Fruit fly (Drosophila melanogaster) whole organism, embryonic: ENCODE measurements around the gene CG17032.

ENCODE experiments used
- Antp ChIP-seq: fragments of 200-800 bp; sonication (Bioruptor generic); optimal IDR thresholded peaks from 3 replicates; lab custom pipeline; 2016; ENCODE audit warnings: missing biosample characterization, missing genetic modification characterization
- Atf3 ChIP-seq: fragments of 200-800 bp; sonication (Bioruptor generic); optimal IDR thresholded peaks from 3 replicates; lab custom pipeline; 2016; ENCODE audit warnings: missing biosample characterization, missing genetic modification characterization
- B-H2 ChIP-seq: fragments of 200-800 bp; sonication (Bioruptor generic); optimal IDR thresholded peaks from 2 replicates; lab custom pipeline; 2018; ENCODE audit warnings: missing biosample characterization, mild to moderate bottlenecking, missing genetic modification characterization
- CG10147 ChIP-seq: fragments of 200-800 bp; sonication (Bioruptor generic); optimal IDR thresholded peaks from 2 replicates; lab custom pipeline; 2019; ENCODE audit warnings: missing biosample characterization, mild to moderate bottlenecking, missing genetic modification characterization, moderate library complexity
- CG14667 ChIP-seq: fragments of 200-800 bp; sonication (Bioruptor generic); IDR thresholded peaks from 2 replicates; pipeline ENCODE4 v1.3.6; 2022; ENCODE audit warnings: missing biosample characterization, missing genetic modification characterization
- CG15514 ChIP-seq: fragments of 200-800 bp; sonication (Bioruptor generic); optimal IDR thresholded peaks from 3 replicates; lab custom pipeline; 2017; ENCODE audit warnings: missing biosample characterization, missing genetic modification characterization, mild to moderate bottlenecking, moderate library complexity, missing genetic modification reagents
- CG17361 ChIP-seq: fragments of 200-800 bp; sonication (Bioruptor generic); IDR thresholded peaks from 3 replicates; pipeline ENCODE4 v1.3.6; 2022; ENCODE audit warnings: missing biosample characterization, missing genetic modification characterization
- CG1832 ChIP-seq: fragments of 200-800 bp; sonication (Bioruptor generic); optimal IDR thresholded peaks from 2 replicates; lab custom pipeline; 2017; ENCODE audit warnings: missing biosample characterization, mild to moderate bottlenecking, missing genetic modification characterization, inconsistent platforms
- CG18599 ChIP-seq: fragments of 200-800 bp; sonication (Bioruptor generic); optimal IDR thresholded peaks from 3 replicates; lab custom pipeline; 2017; ENCODE audit warnings: missing biosample characterization, missing genetic modification characterization, mild to moderate bottlenecking, moderate library complexity, missing genetic modification reagents
- CG18619 ChIP-seq: fragments of 200-800 bp; sonication (Bioruptor generic); optimal IDR thresholded peaks from 3 replicates; lab custom pipeline; 2017; ENCODE audit warnings: missing biosample characterization, mild to moderate bottlenecking, missing genetic modification characterization
- CG2202 ChIP-seq: fragments of 200-800 bp; sonication (Bioruptor generic); optimal IDR thresholded peaks from 2 replicates; lab custom pipeline; 2018; ENCODE audit warnings: missing biosample characterization, mild to moderate bottlenecking, missing genetic modification characterization
- CG30020 ChIP-seq: fragments of 200-800 bp; optimal IDR thresholded peaks from 2 replicates; lab custom pipeline; 2019; ENCODE audit warnings: missing biosample characterization, mild to moderate bottlenecking, missing genetic modification characterization, moderate library complexity
- CG30431 ChIP-seq: fragments of 200-800 bp; sonication (Bioruptor generic); optimal IDR thresholded peaks from 2 replicates; lab custom pipeline; 2017; ENCODE audit warnings: missing biosample characterization, missing genetic modification characterization
- CG3726 ChIP-seq: fragments of 200-800 bp; sonication (Bioruptor generic); IDR thresholded peaks from 3 replicates; pipeline ENCODE4, ENCODE4 v1.3.6; 2022; ENCODE audit warnings: missing biosample characterization, missing genetic modification characterization
- CG4328 ChIP-seq: fragments of 200-800 bp; sonication (Bioruptor generic); optimal IDR thresholded peaks from 3 replicates; lab custom pipeline; 2017; ENCODE audit warnings: missing biosample characterization, missing genetic modification reagents, missing genetic modification characterization
- CG4854 ChIP-seq: fragments of 200-800 bp; sonication (Bioruptor generic); optimal IDR thresholded peaks from 2 replicates; lab custom pipeline; 2016; ENCODE audit warnings: missing biosample characterization, missing genetic modification characterization, inconsistent platforms
- CG7556 ChIP-seq: fragments of 200-800 bp; sonication (Bioruptor generic); optimal IDR thresholded peaks from 2 replicates; lab custom pipeline; 2017; ENCODE audit warnings: missing biosample characterization, mild to moderate bottlenecking, missing genetic modification characterization
- CG7928 ChIP-seq: fragments of 200-800 bp; sonication (Bioruptor generic); optimal IDR thresholded peaks from 2 replicates; lab custom pipeline; 2017; ENCODE audit warnings: missing biosample characterization, mild to moderate bottlenecking, missing genetic modification characterization
- CG8388 ChIP-seq: fragments of 200-800 bp; sonication (Bioruptor generic); optimal IDR thresholded peaks from 2 replicates; lab custom pipeline; 2019; ENCODE audit warnings: missing biosample characterization, mild to moderate bottlenecking, missing genetic modification characterization, moderate library complexity
- CG9437 ChIP-seq: fragments of 200-800 bp; sonication (Bioruptor generic); optimal IDR thresholded peaks from 2 replicates; lab custom pipeline; 2018; ENCODE audit warnings: missing biosample characterization, mild to moderate bottlenecking, missing genetic modification characterization
- Dll ChIP-seq: fragments of 200-800 bp; sonication (Bioruptor generic); IDR thresholded peaks from 4 replicates; pipeline ENCODE4 v1.3.6; 2022; ENCODE audit warnings: missing biosample characterization, missing genetic modification characterization; ENCODE audit not compliant: partially characterized antibody
- E2f2 ChIP-seq: fragments of 200-800 bp; sonication (Bioruptor generic); IDR thresholded peaks from 2 replicates; pipeline ENCODE4 v1.3.6; 2022; ENCODE audit warnings: missing biosample characterization, missing genetic modification characterization
- Eip74EF ChIP-seq, 2 experiments: fragments of 200-800 bp in 1 of 2; fragments of >200 bp in 1 of 2; sonication (Bioruptor generic) in 1 of 2; optimal IDR thresholded peaks; 2 replicates each; lab custom pipeline; 2017 to 2019; ENCODE audit warnings: missing biosample characterization in 2 of 2, missing genetic modification characterization in 2 of 2, mild to moderate bottlenecking in 1 of 2, moderate library complexity in 1 of 2
- Elba2 ChIP-seq: fragments of 200-800 bp; sonication (Bioruptor generic); optimal IDR thresholded peaks from 3 replicates; lab custom pipeline; 2016; ENCODE audit warnings: missing biosample characterization, missing genetic modification characterization
- HLH3B ChIP-seq: fragments of 200-800 bp; sonication (Bioruptor generic); IDR thresholded peaks from 2 replicates; pipeline ENCODE4 v1.3.6; 2022; ENCODE audit warnings: missing biosample characterization, missing genetic modification characterization
- HLH54F ChIP-seq: fragments of 200-800 bp; sonication (Bioruptor generic); optimal IDR thresholded peaks from 3 replicates; lab custom pipeline; 2016; ENCODE audit warnings: missing biosample characterization, missing genetic modification characterization
- Kr ChIP-seq: fragments of 200-800 bp; sonication (Bioruptor generic); optimal IDR thresholded peaks from 2 replicates; lab custom pipeline; 2017; ENCODE audit warnings: missing biosample characterization, mild to moderate bottlenecking, missing genetic modification characterization
- Mes4 ChIP-seq: fragments of 200-800 bp; sonication (Bioruptor generic); optimal IDR thresholded peaks from 2 replicates; lab custom pipeline; 2016; ENCODE audit warnings: missing biosample characterization, missing genetic modification characterization
- Opbp ChIP-seq: fragments of 200-800 bp; sonication (Bioruptor generic); IDR thresholded peaks from 3 replicates; pipeline ENCODE4 v1.3.6; 2022; ENCODE audit warnings: missing biosample characterization, missing genetic modification characterization; ENCODE audit not compliant: partially characterized antibody
- Optix ChIP-seq: fragments of 200-800 bp; sonication (Bioruptor generic); IDR thresholded peaks from 3 replicates; pipeline ENCODE4 v1.3.6; 2022; ENCODE audit warnings: missing biosample characterization, missing genetic modification characterization
- PHDP ChIP-seq: fragments of 200-800 bp; sonication (Bioruptor generic); optimal IDR thresholded peaks from 3 replicates; lab custom pipeline; 2018; ENCODE audit warnings: missing biosample characterization, mild to moderate bottlenecking, missing genetic modification characterization, moderate library complexity
- Pdp1 ChIP-seq, 2 experiments: fragments of 200-800 bp; sonication (Bioruptor generic); optimal IDR thresholded peaks; 3 replicates each; lab custom pipeline; 2016; ENCODE audit warnings: missing biosample characterization in 2 of 2, missing genetic modification characterization in 2 of 2, mild to moderate bottlenecking in 1 of 2, moderate library complexity in 1 of 2
- Sox102F ChIP-seq: fragments of 200-800 bp; sonication (Bioruptor generic); optimal IDR thresholded peaks from 2 replicates; lab custom pipeline; 2018; ENCODE audit warnings: missing biosample characterization, mild to moderate bottlenecking, missing genetic modification characterization, moderate library complexity
- Sry-δ ChIP-seq: fragments of 200-800 bp; sonication (Bioruptor generic); optimal IDR thresholded peaks from 2 replicates; lab custom pipeline; 2016; ENCODE audit warnings: missing biosample characterization, missing genetic modification characterization
- Stat92E ChIP-seq, 3 experiments: fragments of >200 bp in 2 of 3; fragments of 200-800 bp in 1 of 3; sonication (Bioruptor generic) in 1 of 3; optimal IDR thresholded peaks; 2 replicates each; lab custom pipeline; 2017 to 2019; ENCODE audit warnings: missing biosample characterization in 3 of 3, missing genetic modification characterization in 3 of 3, mild to moderate bottlenecking in 1 of 3, moderate library complexity in 1 of 3
- Xbp1 ChIP-seq: fragments of 200-800 bp; sonication (Bioruptor generic); optimal IDR thresholded peaks from 3 replicates; lab custom pipeline; 2016; ENCODE audit warnings: missing biosample characterization, mild to moderate bottlenecking, missing genetic modification characterization
- chinmo ChIP-seq: fragments of 200-800 bp; sonication (Bioruptor generic); IDR thresholded peaks from 4 replicates; pipeline ENCODE4 v1.3.6; 2022; ENCODE audit warnings: missing biosample characterization, missing genetic modification characterization; ENCODE audit not compliant: partially characterized antibody
- chm ChIP-seq: fragments of 200-800 bp; sonication (Bioruptor generic); IDR thresholded peaks from 2 replicates; pipeline ENCODE4 v1.3.6; 2022; ENCODE audit warnings: missing biosample characterization, missing genetic modification characterization
- croc ChIP-seq: fragments of 200-800 bp; sonication (Bioruptor generic); conservative IDR thresholded peaks from 3 replicates; pipeline ENCODE4 v1.3.6; 2022; ENCODE audit warnings: missing biosample characterization, missing genetic modification characterization
- cwo ChIP-seq: fragments of 200-800 bp; sonication (Bioruptor generic); optimal IDR thresholded peaks from 3 replicates; lab custom pipeline; 2017; ENCODE audit warnings: missing biosample characterization, missing genetic modification characterization, mild to moderate bottlenecking, moderate library complexity, missing genetic modification reagents
- dmrt11E ChIP-seq: fragments of 200-800 bp; sonication (Bioruptor generic); optimal IDR thresholded peaks from 3 replicates; lab custom pipeline; 2018; ENCODE audit warnings: missing biosample characterization, mild to moderate bottlenecking, missing genetic modification characterization, moderate library complexity
- dpn ChIP-seq, 2 experiments: fragments of 200-800 bp; sonication (Bioruptor generic); optimal IDR thresholded peaks; 3 replicates each; lab custom pipeline; 2016; ENCODE audit warnings: missing biosample characterization in 2 of 2, missing genetic modification characterization in 2 of 2
- gsb-n ChIP-seq: fragments of 200-800 bp; sonication (Bioruptor generic); optimal IDR thresholded peaks from 3 replicates; lab custom pipeline; 2018; ENCODE audit warnings: missing biosample characterization, mild to moderate bottlenecking, missing genetic modification characterization
- nerfin-2 ChIP-seq: fragments of 200-800 bp; sonication (Bioruptor generic); IDR thresholded peaks from 2 replicates; pipeline ENCODE4 v1.3.6; 2022; ENCODE audit warnings: missing biosample characterization, missing genetic modification characterization; ENCODE audit not compliant: partially characterized antibody
- sd ChIP-seq: fragments of 200-800 bp; sonication (Bioruptor generic); optimal IDR thresholded peaks from 3 replicates; lab custom pipeline; 2018; ENCODE audit warnings: missing biosample characterization, mild to moderate bottlenecking, missing genetic modification characterization, moderate library complexity
- sob ChIP-seq: fragments of 200-800 bp; sonication (Bioruptor generic); IDR thresholded peaks from 2 replicates; pipeline ENCODE4 v1.3.6; 2022; ENCODE audit warnings: missing biosample characterization, missing genetic modification characterization
- vnd ChIP-seq: fragments of 200-800 bp; sonication (Bioruptor generic); IDR thresholded peaks from 3 replicates; pipeline ENCODE4 v1.3.6; 2022; ENCODE audit warnings: missing biosample characterization, missing genetic modification characterization; ENCODE audit not compliant: partially characterized antibody
- zf30C ChIP-seq: fragments of 200-800 bp; sonication (Bioruptor generic); optimal IDR thresholded peaks from 3 replicates; lab custom pipeline; 2018; ENCODE audit warnings: missing biosample characterization, mild to moderate bottlenecking, missing genetic modification characterization

Gene CG17032

DNA sequence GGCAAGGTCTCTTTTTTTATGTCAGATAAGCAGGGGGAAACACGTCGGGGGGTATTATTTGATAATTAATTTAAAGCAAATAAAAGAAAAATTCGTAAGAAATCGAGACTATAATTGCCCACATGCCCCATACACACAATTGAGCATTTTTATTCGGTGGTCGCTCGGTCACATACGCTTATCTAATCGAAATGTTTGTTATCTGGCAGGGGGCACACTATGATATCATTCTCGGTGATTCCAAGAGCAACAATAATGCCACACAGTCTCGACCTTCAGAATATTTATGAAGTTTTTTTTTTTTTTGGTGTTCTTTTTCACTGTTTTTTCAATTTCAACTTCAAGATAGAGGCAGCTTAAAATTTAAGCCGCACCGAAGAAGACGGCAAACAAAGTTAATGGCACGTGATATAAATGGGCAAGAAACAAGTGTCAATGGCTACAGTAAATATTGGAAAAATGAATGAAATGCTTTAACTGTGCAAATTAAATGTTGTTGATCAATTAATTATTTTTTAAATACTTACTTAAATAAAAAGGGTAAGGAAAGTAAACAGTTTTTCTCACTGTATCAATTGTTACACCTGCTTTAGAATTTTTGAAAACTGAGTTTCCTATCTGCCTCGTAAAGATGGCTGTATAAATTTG is 40.8 kb downstream of the CG17032 start (continued):
- TF ChIP-seq Sry-δ (GFP tag; lab: Kevin White, UChicago) (no peak), CG8388 (GFP tag; lab: Kevin White, UChicago) (peak; percentile 48), Kr (GFP tag; lab: Kevin White, UChicago) (no peak), Eip74EF (GFP tag; optimal IDR thresholded peaks at IDR 0.05; lab: Kevin White, UChicago) (no peak), CG7556 (GFP tag; lab: Kevin White, UChicago) (peak; percentile 63), CG18599 (GFP tag; lab: Kevin White, UChicago) (peak; percentile 47), vnd (GFP tag; lab: Robert Waterston, UW) (no peak), zf30C (GFP tag; lab: Kevin White, UChicago) (no peak), sob (GFP tag; lab: Robert Waterston, UW) (peak; percentile 67), CG9437 (GFP tag; lab: Kevin White, UChicago) (no peak), Mes4 (GFP tag; lab: Kevin White, UChicago) (no peak), gsb-n (tag; lab: Kevin White, UChicago) (no peak), CG7928 (GFP tag; lab: Kevin White, UChicago) (peak; percentile 3), Optix (GFP tag; lab: Robert Waterston, UW) (no peak), B-H2 (GFP tag; lab: Kevin White, UChicago) (no peak), Sox102F (GFP tag; lab: Kevin White, UChicago) (peak; percentile 39), croc (GFP tag; lab: Robert Waterston, UW) (no peak), CG17361 (GFP tag; lab: Robert Waterston, UW) (peak; percentile 44; the same call in 1 of the 3 replicates), CG1832 (GFP tag; lab: Kevin White, UChicago) (no peak), dmrt11E (tag; lab: Kevin White, UChicago) (peak; percentile 30), Elba2 (GFP tag; lab: Kevin White, UChicago) (no peak), Stat92E (GFP tag; optimal IDR thresholded peaks at IDR 0.05; lab: Kevin White, UChicago) (peak in 1 of 3 experiments; percentile 37), dpn (GFP tag; optimal IDR thresholded peaks at IDR 0.05; lab: Kevin White, UChicago) (peak in 1 of 2 experiments; percentile 52), cwo (GFP tag; lab: Kevin White, UChicago) (peak; percentile 93), Atf3 (GFP tag; lab: Kevin White, UChicago) (peak; percentile 14), HLH54F (peak; percentile 24), Opbp (GFP tag; lab: Robert Waterston, UW) (no peak), nerfin-2 (GFP tag; lab: Robert Waterston, UW) (no peak), CG30431 (GFP tag; lab: Kevin White, UChicago) (no peak), Xbp1 (peak; percentile 16), CG3726 (GFP tag; lab: Robert Waterston, UW) (no peak), CG10147 (GFP tag; lab: Kevin White, UChicago) (peak; percentile 46), CG2202 (tag; lab: Kevin White, UChicago) (no peak), E2f2 (peak; percentile 43), CG18619 (GFP tag; lab: Kevin White, UChicago) (peak; percentile 48), CG4328 (GFP tag; lab: Kevin White, UChicago) (peak; percentile 20), chinmo (GFP tag; lab: Robert Waterston, UW) (peak; percentile 85; the same call in 3 of the 4 replicates), PHDP (tag; lab: Kevin White, UChicago) (peak; percentile 63), CG30020 (tag; lab: Kevin White, UChicago) (no peak), sd (tag; lab: Kevin White, UChicago) (peak; percentile 92), chm (GFP tag; lab: Robert Waterston, UW) (no peak; the same call in 1 of the 2 replicates), HLH3B (GFP tag; lab: Robert Waterston, UW) (peak; percentile 40; the same call in 1 of the 2 replicates), CG15514 (GFP tag; lab: Kevin White, UChicago) (peak; percentile 51), Antp (GFP tag; lab: Kevin White, UChicago) (no peak), CG4854 (GFP tag; lab: Kevin White, UChicago) (peak; percentile 14), Pdp1 (GFP tag; optimal IDR thresholded peaks at IDR 0.05; lab: Kevin White, UChicago) (peak in 1 of 2 experiments; percentile 41), Dll (no peak), CG14667 (GFP tag; lab: Robert Waterston, UW) (no peak)
